Fruit fly (Drosophila melanogaster): ENCODE measurements around the gene cyr.

DNA sequence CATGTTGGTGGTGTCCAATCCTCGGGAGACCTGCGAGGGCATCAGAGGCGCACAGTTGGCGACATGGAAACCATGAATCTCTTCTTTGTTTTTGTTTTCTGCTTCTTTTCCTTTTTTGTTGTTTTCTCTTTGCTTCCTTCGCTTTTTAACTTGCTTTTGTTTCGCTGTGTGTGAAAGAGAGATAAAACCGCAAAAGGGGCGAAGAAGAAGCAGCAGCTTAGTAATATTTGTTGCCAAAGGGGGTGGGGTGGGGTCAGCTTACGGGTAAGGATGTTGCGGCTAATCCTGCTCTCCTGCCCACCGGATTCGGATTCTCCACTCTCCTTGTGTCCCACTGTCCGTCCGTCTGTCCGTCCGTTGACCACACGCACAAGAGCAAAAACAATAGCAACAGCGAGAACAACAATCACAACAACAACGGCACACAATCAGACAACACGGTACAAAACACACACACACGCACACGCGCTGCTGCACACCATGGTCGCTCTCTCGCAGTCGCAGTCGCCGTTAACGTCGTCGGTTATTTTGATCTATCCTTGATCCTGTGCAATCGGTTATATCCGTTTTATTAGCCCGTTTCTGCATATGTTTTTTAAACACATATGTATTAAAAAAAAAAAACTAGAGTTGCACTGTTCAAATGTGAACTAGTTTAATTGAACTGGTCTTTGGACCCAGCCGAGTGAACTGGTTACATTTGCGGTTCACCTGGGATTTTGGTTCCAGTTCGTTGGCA lies 40.9 kb upstream of the cyr start:
- no peak for TF ChIP-seq Smox (GFP tag; optimal IDR thresholded peaks at IDR 0.05)
- no peak for TF ChIP-seq Lpt (GFP tag; optimal IDR thresholded peaks at IDR 0.05)
- no peak for TF ChIP-seq Hr4 (GFP tag; optimal IDR thresholded peaks at IDR 0.05)
- TF ChIP-seq CG8119 (GFP tag; IDR thresholded peaks at IDR 0.05): peak; percentile 46; the same call in 1 of the 3 replicates
- no peak for TF ChIP-seq CG6854 (GFP tag; optimal IDR thresholded peaks at IDR 0.05)

Data from whole organism, prepupa.